Worm (Caenorhabditis elegans): ENCODE results near the gene clec-151.

DNA sequence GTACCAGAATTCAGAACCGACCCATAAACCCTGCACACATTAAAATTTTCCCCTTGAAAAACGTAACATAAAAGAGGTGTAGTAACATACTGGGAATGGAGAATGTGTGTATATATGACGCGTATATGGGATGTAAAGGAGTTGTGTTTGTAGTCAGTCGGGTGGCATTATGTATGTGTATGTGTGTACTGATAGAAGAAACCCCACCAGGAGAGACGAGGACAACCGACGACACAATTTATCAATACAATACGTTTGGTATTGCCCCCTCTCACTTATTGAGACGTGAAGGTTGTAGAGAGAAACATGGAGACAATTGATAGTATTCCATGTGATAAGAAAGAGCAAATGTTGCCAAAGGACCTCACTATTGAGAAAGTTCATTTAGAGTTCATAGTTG, 39.8 kb downstream of the clec-151 start:
- peak; percentile 35 for TF ChIP-seq elt-2 (tag; optimal IDR thresholded peaks at IDR 0.05)
- TF ChIP-seq nfya-1 (tag; optimal IDR thresholded peaks at IDR 0.05) = no peak
